Worm (Caenorhabditis elegans) whole organism, L4 larva: ENCODE data around the gene Y60A3A.24.

Experiments used
- R02D3.7 ChIP-seq: fragments of 150-350 bp; sonication (generic microtip); optimal IDR thresholded peaks from 3 replicates; lab custom pipeline; 2014; ENCODE audit warnings: missing biosample characterization, missing genetic modification characterization
- T20F7.1 ChIP-seq: fragments of 200-800 bp; sonication (Bioruptor generic); optimal IDR thresholded peaks from 2 replicates; lab custom pipeline; 2018; ENCODE audit warnings: mild to moderate bottlenecking, missing genetic modification characterization, missing compliant biosample characterization
- Y48G9A.11 ChIP-seq: fragments of 200-800 bp; sonication (Bioruptor generic); IDR thresholded peaks from 2 replicates; pipeline ENCODE4 v1.3.6; 2022; ENCODE audit warnings: missing genetic modification reagents, missing genetic modification characterization, missing compliant biosample characterization
- Y5F2A.4 ChIP-seq: fragments of 200-800 bp; sonication (Bioruptor generic); optimal IDR thresholded peaks from 2 replicates; lab custom pipeline; 2018; ENCODE audit warnings: mild to moderate bottlenecking, missing genetic modification characterization, missing compliant biosample characterization
- ZK546.5 ChIP-seq, 2 experiments: sonication (generic microtip); optimal IDR thresholded peaks; 2 replicates each; lab custom pipeline; 2017; ENCODE audit warnings: missing biosample characterization in 2 of 2, missing genetic modification characterization in 2 of 2
- ama-1 ChIP-seq: fragments of 150-350 bp; optimal IDR thresholded peaks from 2 replicates; lab custom pipeline; 2014; ENCODE audit warnings: inconsistent platforms, mixed read lengths
- ceh-32 ChIP-seq: sonication (generic microtip); optimal IDR thresholded peaks from 2 replicates; lab custom pipeline; 2016; ENCODE audit warnings: mild to moderate bottlenecking, missing genetic modification characterization, missing compliant biosample characterization; ENCODE audit not compliant: poor library complexity
- ceh-44 ChIP-seq: fragments of 200-800 bp; sonication (Bioruptor generic); IDR thresholded peaks from 2 replicates; pipeline ENCODE4 v1.3.6; 2022; ENCODE audit warnings: missing genetic modification reagents, missing genetic modification characterization, missing compliant biosample characterization
- ceh-62 ChIP-seq: sonication (generic microtip); optimal IDR thresholded peaks from 2 replicates; lab custom pipeline; 2017; ENCODE audit warnings: missing biosample characterization, missing genetic modification characterization
- daf-12 ChIP-seq: fragments of 150-350 bp; optimal IDR thresholded peaks from 2 replicates; lab custom pipeline; 2014; ENCODE audit warnings: missing biosample characterization, missing genetic modification reagents, missing genetic modification characterization
- daf-16 ChIP-seq, 3 experiments: sonication (generic microtip); optimal IDR thresholded peaks; 2 replicates each; lab custom pipeline; 2016 to 2017; ENCODE audit warnings: missing genetic modification characterization in 3 of 3, missing genetic modification reagents in 3 of 3, mild to moderate bottlenecking in 2 of 3, missing compliant biosample characterization in 2 of 3, missing biosample characterization in 1 of 3, moderate library complexity in 1 of 3
- dmd-6 ChIP-seq: fragments of 200-800 bp; sonication (Bioruptor generic); IDR thresholded peaks from 2 replicates; pipeline ENCODE4 v1.3.6; 2022; ENCODE audit warnings: missing genetic modification reagents, missing genetic modification characterization, missing compliant biosample characterization
- dmd-9 ChIP-seq: fragments of 200-800 bp; sonication (Bioruptor generic); IDR thresholded peaks from 2 replicates; pipeline ENCODE4 v1.3.6; 2022; ENCODE audit warnings: missing genetic modification reagents, missing genetic modification characterization, missing compliant biosample characterization
- duxl-1 ChIP-seq: sonication (generic microtip); optimal IDR thresholded peaks from 2 replicates; lab custom pipeline; 2016; ENCODE audit warnings: mild to moderate bottlenecking, missing genetic modification characterization, moderate library complexity, missing compliant biosample characterization; ENCODE audit not compliant: poor library complexity
- dve-1 ChIP-seq: sonication (generic microtip); optimal IDR thresholded peaks from 2 replicates; lab custom pipeline; 2017; ENCODE audit warnings: antibody characterized with exemption, mild to moderate bottlenecking, missing genetic modification characterization, missing compliant biosample characterization; ENCODE audit not compliant: insufficient read depth
- egl-27 ChIP-seq: sonication (generic microtip); optimal IDR thresholded peaks from 3 replicates; lab custom pipeline; 2017; ENCODE audit warnings: missing biosample characterization, missing genetic modification reagents, missing genetic modification characterization
- fkh-10 ChIP-seq: fragments of 150-350 bp; optimal IDR thresholded peaks from 2 replicates; lab custom pipeline; 2014; ENCODE audit warnings: missing biosample characterization, missing genetic modification reagents, missing genetic modification characterization
- fos-1 ChIP-seq: fragments of 150-350 bp; optimal IDR thresholded peaks from 2 replicates; lab custom pipeline; 2014; ENCODE audit warnings: missing biosample characterization, missing genetic modification characterization
- hlh-30 ChIP-seq: sonication (generic microtip); optimal IDR thresholded peaks from 2 replicates; lab custom pipeline; 2017; ENCODE audit warnings: antibody characterized with exemption, mild to moderate bottlenecking, missing genetic modification characterization, missing compliant biosample characterization; ENCODE audit not compliant: insufficient read depth
- lin-29 ChIP-seq: fragments of 200-800 bp; sonication (Bioruptor generic); IDR thresholded peaks from 2 replicates; pipeline ENCODE4 v1.3.6; 2022; ENCODE audit warnings: missing genetic modification reagents, missing genetic modification characterization, missing compliant biosample characterization
- lin-38 ChIP-seq: fragments of 200-800 bp; sonication (Bioruptor generic); IDR thresholded peaks from 2 replicates; pipeline ENCODE4 v1.3.6; 2022; ENCODE audit warnings: missing genetic modification reagents, missing genetic modification characterization, missing compliant biosample characterization
- lir-3 ChIP-seq: sonication (generic microtip); optimal IDR thresholded peaks from 2 replicates; lab custom pipeline; 2016; ENCODE audit warnings: mild to moderate bottlenecking, missing genetic modification characterization, missing compliant biosample characterization
- madf-5 ChIP-seq, 2 experiments: fragments of 200-800 bp; sonication (Bioruptor generic); IDR thresholded peaks; 2 replicates each; pipeline ENCODE4 v1.3.6; 2022; ENCODE audit warnings: missing compliant biosample characterization in 2 of 2, missing genetic modification characterization in 2 of 2
- mdl-1 ChIP-seq, 2 experiments: fragments of 150-350 bp in 1 of 2; sonication (generic microtip) in 1 of 2; optimal IDR thresholded peaks; 2 replicates each; lab custom pipeline; 2014 to 2017; ENCODE audit warnings: missing biosample characterization in 2 of 2, missing genetic modification characterization in 2 of 2
- mxl-3 ChIP-seq: fragments of 200-800 bp; sonication (Bioruptor generic); optimal IDR thresholded peaks from 2 replicates; lab custom pipeline; 2018; ENCODE audit warnings: mild to moderate bottlenecking, missing genetic modification characterization, missing compliant biosample characterization
- nhr-111 ChIP-seq: fragments of 200-800 bp; sonication (Bioruptor generic); optimal IDR thresholded peaks from 2 replicates; lab custom pipeline; 2018; ENCODE audit warnings: mild to moderate bottlenecking, missing genetic modification characterization, missing compliant biosample characterization
- nhr-237 ChIP-seq: sonication (generic microtip); optimal IDR thresholded peaks from 2 replicates; lab custom pipeline; 2017; ENCODE audit warnings: missing biosample characterization, missing genetic modification characterization
- nhr-48 ChIP-seq: sonication (generic microtip); optimal IDR thresholded peaks from 2 replicates; lab custom pipeline; 2016; ENCODE audit warnings: mild to moderate bottlenecking, missing genetic modification characterization, missing compliant biosample characterization
- nhr-6 ChIP-seq: fragments of 150-350 bp; optimal IDR thresholded peaks from 2 replicates; lab custom pipeline; 2014; ENCODE audit warnings: missing biosample characterization, missing genetic modification characterization
- pqm-1 ChIP-seq: sonication (generic microtip); optimal IDR thresholded peaks from 2 replicates; lab custom pipeline; 2017; ENCODE audit warnings: missing biosample characterization, missing genetic modification characterization
- saeg-2 ChIP-seq: fragments of 200-800 bp; sonication (Bioruptor generic); IDR thresholded peaks from 2 replicates; pipeline ENCODE4 v1.3.6; 2022; ENCODE audit warnings: missing genetic modification reagents, missing genetic modification characterization, missing compliant biosample characterization
- sdz-12 ChIP-seq: fragments of 200-800 bp; sonication (Bioruptor generic); optimal IDR thresholded peaks from 2 replicates; lab custom pipeline; 2018; ENCODE audit warnings: mild to moderate bottlenecking, missing genetic modification characterization, missing compliant biosample characterization
- set-16 ChIP-seq: fragments of 200-800 bp; sonication (Bioruptor generic); IDR thresholded peaks from 2 replicates; pipeline ENCODE4 v1.3.6; 2022; ENCODE audit warnings: missing genetic modification reagents, missing genetic modification characterization, missing compliant biosample characterization
- skn-1 ChIP-seq: fragments of 150-350 bp; optimal IDR thresholded peaks from 2 replicates; lab custom pipeline; 2014; ENCODE audit warnings: missing biosample characterization, missing genetic modification characterization
- snpc-1.2 ChIP-seq: fragments of 200-800 bp; sonication (Bioruptor generic); IDR thresholded peaks from 2 replicates; pipeline ENCODE4 v1.3.6; 2022; ENCODE audit warnings: missing genetic modification reagents, missing genetic modification characterization, missing compliant biosample characterization
- spr-1 ChIP-seq: sonication (generic microtip); optimal IDR thresholded peaks from 2 replicates; lab custom pipeline; 2016; ENCODE audit warnings: mild to moderate bottlenecking, missing genetic modification characterization, missing compliant biosample characterization
- tra-1 ChIP-seq: fragments of 200-800 bp; sonication (Bioruptor generic); IDR thresholded peaks from 2 replicates; pipeline ENCODE4 v1.3.6; 2022; ENCODE audit warnings: missing genetic modification reagents, missing genetic modification characterization, missing compliant biosample characterization
- unc-39 ChIP-seq: sonication (generic microtip); optimal IDR thresholded peaks from 2 replicates; lab custom pipeline; 2017; ENCODE audit warnings: missing biosample characterization, missing genetic modification characterization
- vab-7 ChIP-seq: fragments of 200-800 bp; sonication (Bioruptor generic); IDR thresholded peaks from 2 replicates; pipeline ENCODE4 v1.3.6; 2022; ENCODE audit warnings: missing genetic modification reagents, missing genetic modification characterization, missing compliant biosample characterization
- zfp-3 ChIP-seq: fragments of 200-800 bp; sonication (Bioruptor generic); conservative IDR thresholded peaks from 2 replicates; pipeline ENCODE4 v1.3.6; 2022; ENCODE audit warnings: missing genetic modification reagents, missing genetic modification characterization, missing compliant biosample characterization
- ztf-11 ChIP-seq: fragments of 150-350 bp; optimal IDR thresholded peaks from 2 replicates; lab custom pipeline; 2014; ENCODE audit warnings: missing biosample characterization, missing genetic modification characterization
- ztf-7 ChIP-seq: fragments of 150-350 bp; optimal IDR thresholded peaks from 2 replicates; lab custom pipeline; 2014; ENCODE audit warnings: missing biosample characterization, missing genetic modification characterization

Gene Y60A3A.24

ce11 chrV:20011654-20012053 is 30.0 kb upstream of the Y60A3A.24 start, which contains the start of gene Y60A3A.21:
Gene Y60A3A.21 (plus strand): TSS chrV:20011954.
- no peak for TF ChIP-seq unc-39 (tag; lab: Kevin White, UChicago)
- TF ChIP-seq dmd-9 (GFP tag; lab: Robert Waterston, UW) = no peak
- TF ChIP-seq ama-1 = no peak
- no peak for TF ChIP-seq lir-3
- TF ChIP-seq Y5F2A.4 (GFP tag; lab: Kevin White, UChicago) = no peak
- no peak for TF ChIP-seq tra-1 (GFP tag; lab: Robert Waterston, UW)
- TF ChIP-seq lin-29 (GFP tag; lab: Robert Waterston, UW) = no peak
- no peak for TF ChIP-seq mxl-3 (GFP tag; lab: Kevin White, UChicago)
- no peak for TF ChIP-seq duxl-1 (tag; lab: Kevin White, UChicago)
- TF ChIP-seq sdz-12 (GFP tag; lab: Kevin White, UChicago) = no peak

DNA sequence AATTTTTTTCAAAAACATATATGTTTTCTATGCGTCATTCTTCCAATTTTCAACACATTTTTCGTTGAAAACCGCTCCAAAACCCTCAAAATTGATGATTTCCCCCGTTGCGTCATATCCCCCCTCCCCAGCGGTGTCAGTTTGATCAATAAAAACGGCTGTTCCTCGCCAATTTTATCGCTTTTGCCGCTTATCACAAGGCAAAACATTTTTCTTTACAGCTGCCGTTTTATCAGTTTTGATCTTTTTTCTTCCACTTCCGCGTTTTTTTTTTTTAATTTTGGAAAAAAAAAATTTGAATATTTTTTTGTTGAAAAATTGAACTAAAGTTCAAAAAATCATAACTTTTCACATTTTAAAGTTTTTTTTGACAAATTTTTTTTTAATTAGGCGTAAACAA is 29.5 kb upstream of the Y60A3A.24 start:
- TF ChIP-seq dmd-6 (GFP tag; lab: Robert Waterston, UW) (peak; percentile 55), dve-1 (tag; lab: Kevin White, UChicago) (peak; percentile 29), mdl-1 (tag; optimal IDR thresholded peaks at IDR 0.05; lab: Kevin White, UChicago) (no peak), snpc-1.2 (GFP tag; lab: Robert Waterston, UW) (no peak), vab-7 (no peak), ztf-7 (tag; lab: Kevin White, UChicago) (no peak), R02D3.7 (no peak), ceh-62 (tag; lab: Kevin White, UChicago) (no peak), ceh-44 (no peak), ZK546.5 (tag; optimal IDR thresholded peaks at IDR 0.05; lab: Kevin White, UChicago) (no peak), dmd-9 (GFP tag; lab: Robert Waterston, UW) (no peak), saeg-2 (GFP tag; lab: Robert Waterston, UW) (no peak), nhr-48 (no peak), zfp-3 (no peak), ztf-11 (tag; lab: Kevin White, UChicago) (no peak), set-16 (GFP tag; lab: Robert Waterston, UW) (no peak), skn-1 (tag; lab: Kevin White, UChicago) (no peak), hlh-30 (tag; lab: Kevin White, UChicago) (peak; percentile 29), pqm-1 (tag; lab: Kevin White, UChicago) (peak; percentile 56), daf-16 (GFP tag; optimal IDR thresholded peaks at IDR 0.05; lab: Kevin White, UChicago) (no peak), daf-16 (tag; optimal IDR thresholded peaks at IDR 0.05; lab: Kevin White, UChicago) (peak; percentile 28), fos-1 (no peak), lir-3 (no peak), nhr-237 (tag; lab: Kevin White, UChicago) (no peak), daf-12 (no peak)
- TF ChIP-seq, all 104 proteins: peak for 5

DNA sequence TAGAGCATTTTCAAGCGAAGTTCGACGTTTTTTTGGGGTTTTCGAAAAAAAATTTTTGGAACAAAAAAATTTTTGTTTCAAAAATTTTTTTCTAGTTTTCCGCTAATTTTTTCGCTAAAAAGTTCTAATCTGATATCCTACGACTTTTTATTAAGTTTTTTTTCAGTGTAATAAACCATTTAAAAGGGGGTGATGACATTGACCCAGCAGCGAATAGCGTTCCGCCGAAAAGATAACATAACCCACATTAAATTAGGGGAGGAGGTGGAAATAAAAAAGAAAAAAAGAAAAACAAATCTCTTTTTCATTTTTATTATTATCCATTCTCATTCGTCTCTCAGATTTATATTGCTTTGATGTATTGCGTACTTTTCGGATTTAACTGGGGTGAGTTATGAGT is 25.8 kb upstream of the Y60A3A.24 start, which contains the start of gene Y60A3A.23:
Gene Y60A3A.23 (plus strand): TSS at position 301 of the 400 bp plus-strand sequence.
- TF ChIP-seq lir-3 = no peak
- no peak for TF ChIP-seq fkh-10 (GFP tag; lab: Kevin White, UChicago)
- no peak for TF ChIP-seq set-16 (GFP tag; lab: Robert Waterston, UW)
- no peak for TF ChIP-seq lin-38
- TF ChIP-seq Y48G9A.11 (GFP tag; lab: Robert Waterston, UW) = no peak
- no peak for TF ChIP-seq ceh-32
- no peak for TF ChIP-seq tra-1 (GFP tag; lab: Robert Waterston, UW)
- TF ChIP-seq nhr-6 (tag; lab: Kevin White, UChicago) = no peak
- TF ChIP-seq T20F7.1 (GFP tag; lab: Kevin White, UChicago) = no peak
- TF ChIP-seq madf-5 (GFP tag; IDR thresholded peaks at IDR 0.05; lab: Robert Waterston, UW) = no peak
- no peak for TF ChIP-seq snpc-1.2 (GFP tag; lab: Robert Waterston, UW)
- no peak for TF ChIP-seq egl-27 (tag; lab: Kevin White, UChicago)
- no peak for TF ChIP-seq spr-1 (tag; lab: Kevin White, UChicago)
- TF ChIP-seq nhr-111 (GFP tag; lab: Kevin White, UChicago) = no peak
